Fruit fly (Drosophila melanogaster): ENCODE results near the gene CG32576.
A peak's percentile ranks its signal among the peaks of the same experiment; 100 is the strongest.

DNA sequence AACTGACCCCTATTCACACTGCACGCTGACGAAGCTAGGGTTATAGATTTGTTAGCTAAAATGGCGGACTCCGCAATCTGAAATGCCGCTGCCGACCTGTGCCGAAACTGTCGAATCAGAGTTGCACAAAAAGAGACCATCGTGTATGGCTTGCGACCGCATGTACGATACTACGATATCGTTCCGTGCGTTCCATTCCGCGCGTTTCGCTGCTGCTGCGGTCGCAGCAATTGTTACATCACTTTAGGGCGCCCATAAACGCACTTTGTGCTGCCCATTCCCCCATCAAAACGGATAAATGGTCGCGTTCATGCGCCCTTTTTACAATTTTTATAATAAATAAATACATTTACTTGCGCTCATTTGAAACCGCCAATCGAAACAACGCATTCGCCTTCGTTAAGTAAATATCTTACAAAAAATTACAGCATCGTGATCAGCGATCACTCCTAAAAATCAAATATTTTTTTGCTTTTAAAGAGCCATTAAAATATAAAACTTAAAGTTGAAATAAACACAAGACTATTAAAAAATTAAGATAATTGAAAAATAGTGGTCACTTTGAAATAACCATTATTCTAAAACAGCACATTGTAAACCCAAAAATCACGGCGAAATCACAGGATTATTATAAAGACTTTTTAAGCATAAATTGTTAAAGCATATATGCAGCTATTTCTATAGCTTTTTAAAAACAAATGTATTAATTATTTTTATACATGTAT, 32.0 kb upstream of the CG32576 start, which contains the start of gene Cyp1:
- TF ChIP-seq ovo (GFP tag; optimal IDR thresholded peaks at IDR 0.05), result peak; percentile 31
- peak; percentile 13 for TF ChIP-seq CG33017 (tag; optimal IDR thresholded peaks at IDR 0.05)
- no peak for TF ChIP-seq Hr96 (GFP tag; optimal IDR thresholded peaks at IDR 0.05)
- TF ChIP-seq pad (GFP tag; optimal IDR thresholded peaks at IDR 0.05), result peak; percentile 13
- TF ChIP-seq CG7101 (tag; optimal IDR thresholded peaks at IDR 0.05), result peak; percentile 66
- TF ChIP-seq Clk (GFP tag; optimal IDR thresholded peaks at IDR 0.05), result no peak
- TF ChIP-seq kay (GFP tag; ENCODE audit: borderline replicate concordance), result no peak
- TF ChIP-seq Crg-1 (GFP tag; optimal IDR thresholded peaks at IDR 0.05), result peak; percentile 72
- peak; percentile 50 for TF ChIP-seq bab1 (GFP tag; optimal IDR thresholded peaks at IDR 0.05)
- peak; percentile 17 for TF ChIP-seq cic (GFP tag; optimal IDR thresholded peaks at IDR 0.05)
- peak; percentile 75 for TF ChIP-seq tj (GFP tag; optimal IDR thresholded peaks at IDR 0.05)
- TF ChIP-seq CG14711 (tag; optimal IDR thresholded peaks at IDR 0.05), result peak; percentile 58
